Worm (Caenorhabditis elegans) whole organism, L4 larva: ENCODE measurements around the gene mau-8.

Source experiments
- D1046.2 ChIP-seq: fragments of 200-800 bp; sonication (Bioruptor generic); IDR thresholded peaks from 2 replicates; pipeline ENCODE4 v1.3.6; 2022; ENCODE audit warnings: missing genetic modification characterization, missing compliant biosample characterization
- F49E8.2 ChIP-seq: sonication (generic microtip); optimal IDR thresholded peaks from 2 replicates; lab custom pipeline; 2016; ENCODE audit warnings: missing compliant biosample characterization, mild to moderate bottlenecking, missing genetic modification characterization, borderline replicate concordance
- T26A8.4 ChIP-seq: fragments of 200-800 bp; sonication (Bioruptor generic); IDR thresholded peaks from 2 replicates; pipeline ENCODE4 v1.3.6; 2022; ENCODE audit warnings: missing genetic modification characterization, missing compliant biosample characterization
- Y105C5A.15 ChIP-seq: fragments of 200-800 bp; sonication (Bioruptor generic); IDR thresholded peaks from 2 replicates; pipeline ENCODE4 v1.3.6; 2022; ENCODE audit warnings: missing genetic modification characterization, missing compliant biosample characterization
- Y48G9A.11 ChIP-seq: fragments of 200-800 bp; sonication (Bioruptor generic); IDR thresholded peaks from 2 replicates; pipeline ENCODE4 v1.3.6; 2022; ENCODE audit warnings: missing genetic modification reagents, missing genetic modification characterization, missing compliant biosample characterization
- ceh-44 ChIP-seq: fragments of 200-800 bp; sonication (Bioruptor generic); IDR thresholded peaks from 2 replicates; pipeline ENCODE4 v1.3.6; 2022; ENCODE audit warnings: missing genetic modification reagents, missing genetic modification characterization, missing compliant biosample characterization
- ceh-82 ChIP-seq: sonication (generic microtip); optimal IDR thresholded peaks from 2 replicates; lab custom pipeline; 2017; ENCODE audit warnings: missing biosample characterization, missing genetic modification characterization
- daf-12 ChIP-seq: fragments of 150-350 bp; optimal IDR thresholded peaks from 2 replicates; lab custom pipeline; 2014; ENCODE audit warnings: missing biosample characterization, missing genetic modification reagents, missing genetic modification characterization
- daf-16 ChIP-seq, 3 experiments: sonication (generic microtip); optimal IDR thresholded peaks; 2 replicates each; lab custom pipeline; 2016 to 2017; ENCODE audit warnings: missing genetic modification characterization in 3 of 3, missing genetic modification reagents in 3 of 3, mild to moderate bottlenecking in 2 of 3, missing compliant biosample characterization in 2 of 3, missing biosample characterization in 1 of 3, moderate library complexity in 1 of 3
- dmd-6 ChIP-seq: fragments of 200-800 bp; sonication (Bioruptor generic); IDR thresholded peaks from 2 replicates; pipeline ENCODE4 v1.3.6; 2022; ENCODE audit warnings: missing genetic modification reagents, missing genetic modification characterization, missing compliant biosample characterization
- dve-1 ChIP-seq: sonication (generic microtip); optimal IDR thresholded peaks from 2 replicates; lab custom pipeline; 2017; ENCODE audit warnings: antibody characterized with exemption, mild to moderate bottlenecking, missing genetic modification characterization, missing compliant biosample characterization; ENCODE audit not compliant: insufficient read depth
- egl-43 ChIP-seq: fragments of 200-800 bp; sonication (Bioruptor generic); IDR thresholded peaks from 2 replicates; pipeline ENCODE4 v1.3.6; 2022; ENCODE audit warnings: missing genetic modification reagents, missing genetic modification characterization, missing compliant biosample characterization
- fos-1 ChIP-seq: fragments of 150-350 bp; optimal IDR thresholded peaks from 2 replicates; lab custom pipeline; 2014; ENCODE audit warnings: missing biosample characterization, missing genetic modification characterization
- hif-1 ChIP-seq, 2 experiments: sonication (generic microtip); optimal IDR thresholded peaks; 2 replicates each; lab custom pipeline; 2016 to 2017; ENCODE audit warnings: missing compliant biosample characterization in 2 of 2, missing genetic modification characterization in 2 of 2, missing genetic modification reagents in 2 of 2, missing genotype in 2 of 2, mild to moderate bottlenecking in 1 of 2
- hlh-11 ChIP-seq: fragments of 200-800 bp; sonication (Bioruptor generic); optimal IDR thresholded peaks from 2 replicates; lab custom pipeline; 2018; ENCODE audit warnings: mild to moderate bottlenecking, missing genetic modification characterization, missing compliant biosample characterization
- lim-7 ChIP-seq: fragments of 200-800 bp; sonication (Bioruptor generic); IDR thresholded peaks from 2 replicates; pipeline ENCODE4 v1.3.6; 2022; ENCODE audit warnings: missing genetic modification characterization, missing compliant biosample characterization
- lin-1 ChIP-seq: fragments of 200-800 bp; sonication (Bioruptor generic); IDR thresholded peaks from 2 replicates; pipeline ENCODE4 v1.3.6; 2022; ENCODE audit warnings: missing genetic modification reagents, missing genetic modification characterization, missing compliant biosample characterization
- lin-13 ChIP-seq: fragments of 150-350 bp; optimal IDR thresholded peaks from 2 replicates; lab custom pipeline; 2014; ENCODE audit warnings: missing biosample characterization, missing genetic modification reagents, missing genetic modification characterization
- lin-38 ChIP-seq: fragments of 200-800 bp; sonication (Bioruptor generic); IDR thresholded peaks from 2 replicates; pipeline ENCODE4 v1.3.6; 2022; ENCODE audit warnings: missing genetic modification reagents, missing genetic modification characterization, missing compliant biosample characterization
- lin-39 ChIP-seq: fragments of 150-350 bp; optimal IDR thresholded peaks from 2 replicates; lab custom pipeline; 2014; ENCODE audit warnings: missing biosample characterization, missing genetic modification reagents, missing genetic modification characterization
- lsy-2 ChIP-seq, 2 experiments: fragments of 150-350 bp in 1 of 2; sonication (generic microtip) in 1 of 2; optimal IDR thresholded peaks; 2 replicates each; lab custom pipeline; 2014 to 2017; ENCODE audit warnings: missing biosample characterization in 2 of 2, missing genetic modification characterization in 2 of 2
- mdl-1 ChIP-seq, 2 experiments: fragments of 150-350 bp in 1 of 2; sonication (generic microtip) in 1 of 2; optimal IDR thresholded peaks; 2 replicates each; lab custom pipeline; 2014 to 2017; ENCODE audit warnings: missing biosample characterization in 2 of 2, missing genetic modification characterization in 2 of 2
- mdt-29 ChIP-seq: fragments of 200-800 bp; sonication (Bioruptor generic); IDR thresholded peaks from 2 replicates; pipeline ENCODE4 v1.3.6; 2022; ENCODE audit warnings: missing genetic modification reagents, missing genetic modification characterization, missing compliant biosample characterization
- mep-1 ChIP-seq: fragments of 150-350 bp; sonication (generic microtip); optimal IDR thresholded peaks from 3 replicates; lab custom pipeline; 2014; ENCODE audit warnings: missing biosample characterization, missing genetic modification characterization
- mes-2 ChIP-seq: sonication (generic microtip); optimal IDR thresholded peaks from 2 replicates; lab custom pipeline; 2016; ENCODE audit warnings: missing genotype, mild to moderate bottlenecking, missing genetic modification characterization, missing compliant biosample characterization; ENCODE audit not compliant: poor library complexity, severe bottlenecking
- nhr-10 ChIP-seq: fragments of 150-350 bp; optimal IDR thresholded peaks from 2 replicates; lab custom pipeline; 2014; ENCODE audit warnings: missing biosample characterization, missing genetic modification characterization
- nhr-28 ChIP-seq: fragments of 150-350 bp; optimal IDR thresholded peaks from 2 replicates; lab custom pipeline; 2014; ENCODE audit warnings: missing biosample characterization, missing genetic modification characterization
- nhr-48 ChIP-seq: sonication (generic microtip); optimal IDR thresholded peaks from 2 replicates; lab custom pipeline; 2016; ENCODE audit warnings: mild to moderate bottlenecking, missing genetic modification characterization, missing compliant biosample characterization
- nhr-6 ChIP-seq: fragments of 150-350 bp; optimal IDR thresholded peaks from 2 replicates; lab custom pipeline; 2014; ENCODE audit warnings: missing biosample characterization, missing genetic modification characterization
- nhr-77 ChIP-seq: fragments of 150-350 bp; optimal IDR thresholded peaks from 2 replicates; lab custom pipeline; 2014; ENCODE audit warnings: missing biosample characterization, missing genetic modification characterization
- pha-4 ChIP-seq, 2 experiments: fragments of 150-350 bp in 1 of 2; fragments of 200-800 bp in 1 of 2; sonication (Bioruptor generic) in 1 of 2; IDR thresholded peaks in 1 of 2; optimal IDR thresholded peaks in 1 of 2; 2 replicates each; pipeline versions ENCODE4 v1.3.6 to Lab custom; 2014 to 2022; ENCODE audit warnings: missing genetic modification characterization in 2 of 2, missing genetic modification reagents in 2 of 2, missing biosample characterization in 1 of 2, missing compliant biosample characterization in 1 of 2
- php-3 ChIP-seq: fragments of 200-800 bp; sonication (Bioruptor generic); IDR thresholded peaks from 2 replicates; pipeline ENCODE4 v1.3.6; 2022; ENCODE audit warnings: missing genetic modification reagents, missing genetic modification characterization, missing compliant biosample characterization
- pqm-1 ChIP-seq: sonication (generic microtip); optimal IDR thresholded peaks from 2 replicates; lab custom pipeline; 2017; ENCODE audit warnings: missing biosample characterization, missing genetic modification characterization
- set-16 ChIP-seq: fragments of 200-800 bp; sonication (Bioruptor generic); IDR thresholded peaks from 2 replicates; pipeline ENCODE4 v1.3.6; 2022; ENCODE audit warnings: missing genetic modification reagents, missing genetic modification characterization, missing compliant biosample characterization
- skn-1 ChIP-seq: fragments of 150-350 bp; optimal IDR thresholded peaks from 2 replicates; lab custom pipeline; 2014; ENCODE audit warnings: missing biosample characterization, missing genetic modification characterization
- snpc-1.2 ChIP-seq: fragments of 200-800 bp; sonication (Bioruptor generic); IDR thresholded peaks from 2 replicates; pipeline ENCODE4 v1.3.6; 2022; ENCODE audit warnings: missing genetic modification reagents, missing genetic modification characterization, missing compliant biosample characterization
- spr-1 ChIP-seq: sonication (generic microtip); optimal IDR thresholded peaks from 2 replicates; lab custom pipeline; 2016; ENCODE audit warnings: mild to moderate bottlenecking, missing genetic modification characterization, missing compliant biosample characterization
- tag-97 ChIP-seq: fragments of 200-800 bp; sonication (Bioruptor generic); IDR thresholded peaks from 2 replicates; pipeline ENCODE4 v1.3.6; 2022; ENCODE audit warnings: missing genetic modification characterization, missing compliant biosample characterization
- unc-130 ChIP-seq: sonication (generic microtip); optimal IDR thresholded peaks from 2 replicates; lab custom pipeline; 2016; ENCODE audit warnings: missing genetic modification reagents, missing genetic modification characterization, missing compliant biosample characterization
- unc-62 ChIP-seq, 3 experiments: fragments of 150-350 bp in 1 of 3; sonication (generic microtip); optimal IDR thresholded peaks in 2 of 3; peaks in 1 of 3; 1 replicate in 1 of 3; 2 replicates in 2 of 3; lab custom pipeline; 2014 to 2017; ENCODE audit warnings: missing biosample characterization in 3 of 3, missing genetic modification characterization in 3 of 3, missing genetic modification reagents in 3 of 3, missing genotype in 1 of 3

mau-8 gene

ce11 chrIV:13346078-13346477 is 31.7 kb upstream of the mau-8 start (continued):
- peak; percentile 39 for TF ChIP-seq hlh-11 (tag; lab: Kevin White, UChicago)
- TF ChIP-seq Y105C5A.15 (GFP tag; lab: Robert Waterston, UW) = no peak

ce11 chrIV:13347232-13347715 is 30.5 kb upstream of the mau-8 start, which contains the start of gene W02A2.9:
TSS of gene W02A2.9 (plus strand) at chrIV:13347665.
- peak in 1 of 2 experiments; percentile 37 for TF ChIP-seq mdl-1 (tag; optimal IDR thresholded peaks at IDR 0.05; lab: Kevin White, UChicago)
- TF ChIP-seq mep-1 (tag; lab: Kevin White, UChicago) = no peak
- TF ChIP-seq nhr-77 (tag; lab: Kevin White, UChicago) = peak; percentile 64
- TF ChIP-seq nhr-28 = peak; percentile 57
- TF ChIP-seq mes-2 (tag; lab: Kevin White, UChicago) = peak; percentile 5
- no peak for TF ChIP-seq skn-1
- peak; percentile 72 for TF ChIP-seq dve-1 (tag; lab: Kevin White, UChicago)
- no peak for TF ChIP-seq spr-1 (tag; lab: Kevin White, UChicago)
- peak; percentile 52 for TF ChIP-seq hlh-11 (tag; lab: Kevin White, UChicago)
- TF ChIP-seq lin-1 (GFP tag; lab: Robert Waterston, UW) = no peak
- TF ChIP-seq daf-16 (GFP tag; optimal IDR thresholded peaks at IDR 0.05; lab: Kevin White, UChicago) = no peak
- TF ChIP-seq daf-16 (tag; optimal IDR thresholded peaks at IDR 0.05; lab: Kevin White, UChicago) = peak; percentile 95
- peak; percentile 41 for TF ChIP-seq nhr-48 (tag; lab: Kevin White, UChicago)
- peak; percentile 11 to 49 for TF ChIP-seq lsy-2 (tag; optimal IDR thresholded peaks at IDR 0.05; lab: Kevin White, UChicago)
- no peak for TF ChIP-seq lim-7
- TF ChIP-seq php-3 (GFP tag; lab: Robert Waterston, UW) = 0 out of 2 replicates have a peak, but pooled peaks have one; percentile 28
- no peak for TF ChIP-seq D1046.2 (GFP tag; lab: Robert Waterston, UW)
- peak in 1 of 2 experiments; percentile 57 for TF ChIP-seq hif-1 (tag; optimal IDR thresholded peaks at IDR 0.05; lab: Kevin White, UChicago)
- no peak for TF ChIP-seq T26A8.4 (GFP tag; lab: Robert Waterston, UW)
- TF ChIP-seq ceh-82 (tag; lab: Kevin White, UChicago) = no peak
- no peak for TF ChIP-seq daf-12
- TF ChIP-seq pqm-1 (tag; lab: Kevin White, UChicago) = peak; percentile 96
- TF ChIP-seq dmd-6 = peak; percentile 86
- TF ChIP-seq, all 104 proteins: peak for 13

ce11 chrIV:13348592-13348991 is 29.2 kb upstream of the mau-8 start, which contains the start of gene W02A2.12:
TSS of gene W02A2.12 (minus strand) at chrIV:13348831.
- TF ChIP-seq egl-43 (GFP tag; lab: Robert Waterston, UW) (peak; percentile 44; the same call in 1 of the 2 replicates), Y105C5A.15 (GFP tag; lab: Robert Waterston, UW) (0 out of 2 replicates have a peak, but pooled peaks have one; percentile 34), pha-4 (GFP tag; IDR thresholded peaks at IDR 0.05; lab: Robert Waterston, UW) (peak; percentile 77; the same call in 1 of the 2 replicates), pha-4 (tag; optimal IDR thresholded peaks at IDR 0.05; lab: Kevin White, UChicago) (no peak), set-16 (GFP tag; lab: Robert Waterston, UW) (peak; percentile 78), lin-38 (peak; percentile 31; the same call in 1 of the 2 replicates), mdt-29 (GFP tag; lab: Robert Waterston, UW) (no peak), tag-97 (GFP tag; lab: Robert Waterston, UW) (no peak)

- TF ChIP-seq F49E8.2 (tag; lab: Kevin White, UChicago) (peak; percentile 22), unc-130 (GFP tag; lab: Kevin White, UChicago) (peak; percentile 91), fos-1 (tag; lab: Kevin White, UChicago) (no peak), nhr-6 (no peak), lin-13 (GFP tag; lab: Kevin White, UChicago) (no peak), Y48G9A.11 (GFP tag; lab: Robert Waterston, UW) (0 out of 2 replicates have a peak, but pooled peaks have one; percentile 8), lin-39 (tag; lab: Kevin White, UChicago) (no peak), unc-62 (GFP tag; optimal IDR thresholded peaks at IDR 0.05 in 1 of 2; lab: Kevin White, UChicago) (peak in 1 of 2 experiments; percentile 70), unc-62 (tag; optimal IDR thresholded peaks at IDR 0.05; lab: Kevin White, UChicago) (no peak), snpc-1.2 (GFP tag; lab: Robert Waterston, UW) (peak; percentile 69), ceh-44 (no peak), nhr-10 (no peak)
Observed at ce11 chrIV:13353143-13353773, 24.6 kb upstream of the mau-8 start, which contains the start of the genes rec-8 and mex-5. TSS of gene rec-8 (minus strand) at chrIV:13353193. TSS of gene mex-5 (plus strand) at chrIV:13353723.
